Worm (Caenorhabditis elegans): ENCODE measurements around the gene dct-5.
A peak's percentile ranks its signal among the peaks of the same experiment; 100 is the strongest.

dct-5 gene

DNA sequence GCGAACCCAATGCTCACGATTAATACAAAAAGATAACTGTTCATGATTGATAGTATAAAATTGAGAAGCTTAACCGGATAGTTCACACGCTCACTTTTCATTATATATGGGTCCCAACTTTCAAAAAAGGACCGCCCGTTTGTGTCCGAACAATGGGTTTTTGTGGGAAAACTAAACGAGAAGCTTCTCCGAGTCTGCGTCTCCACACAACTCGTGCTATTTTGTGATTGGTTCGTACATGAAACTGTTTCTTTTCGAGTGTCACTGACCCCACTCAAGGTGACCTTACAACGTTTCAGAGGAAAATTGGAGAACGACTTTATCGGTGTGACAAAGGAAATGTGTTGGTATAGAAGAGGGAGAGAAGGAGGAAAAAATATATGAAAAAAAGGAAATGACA, at the start of gene dct-5:
Gene dct-5, minus strand, starts transcription at position 101 of the 400 bp plus-strand sequence.
- TF ChIP-seq nhr-237 (tag; optimal IDR thresholded peaks at IDR 0.05) (no peak), nhr-12 (tag; optimal IDR thresholded peaks at IDR 0.05) (no peak), drap-1 (GFP tag; optimal IDR thresholded peaks at IDR 0.05) (no peak), flh-1 (GFP tag; optimal IDR thresholded peaks at IDR 0.05) (no peak), mep-1 (tag; optimal IDR thresholded peaks at IDR 0.05) (no peak), ceh-83 (GFP tag; optimal IDR thresholded peaks at IDR 0.05) (no peak), tbx-8 (GFP tag; optimal IDR thresholded peaks at IDR 0.05) (no peak), lin-32 (GFP tag; optimal IDR thresholded peaks at IDR 0.05) (no peak)

ce11 chrII:5481982-5482381, 45.2 kb upstream of the dct-5 start, which contains the start of gene cal-8:
Gene cal-8 (minus strand): TSS chrII:5482041.
- TF ChIP-seq unc-62 (GFP tag; optimal IDR thresholded peaks at IDR 0.05) (no peak), cnd-1 (tag; optimal IDR thresholded peaks at IDR 0.05) (no peak), nhr-28 (tag; optimal IDR thresholded peaks at IDR 0.05) (no peak), ceh-39 (tag; optimal IDR thresholded peaks at IDR 0.05) (no peak), lin-13 (tag; optimal IDR thresholded peaks at IDR 0.05) (no peak), nhr-2 (tag; optimal IDR thresholded peaks at IDR 0.05) (no peak), nhr-237 (tag; optimal IDR thresholded peaks at IDR 0.05) (no peak), drap-1 (GFP tag; optimal IDR thresholded peaks at IDR 0.05) (no peak), sptf-1 (tag; optimal IDR thresholded peaks at IDR 0.05) (no peak), mls-2 (tag; optimal IDR thresholded peaks at IDR 0.05) (no peak)

DNA sequence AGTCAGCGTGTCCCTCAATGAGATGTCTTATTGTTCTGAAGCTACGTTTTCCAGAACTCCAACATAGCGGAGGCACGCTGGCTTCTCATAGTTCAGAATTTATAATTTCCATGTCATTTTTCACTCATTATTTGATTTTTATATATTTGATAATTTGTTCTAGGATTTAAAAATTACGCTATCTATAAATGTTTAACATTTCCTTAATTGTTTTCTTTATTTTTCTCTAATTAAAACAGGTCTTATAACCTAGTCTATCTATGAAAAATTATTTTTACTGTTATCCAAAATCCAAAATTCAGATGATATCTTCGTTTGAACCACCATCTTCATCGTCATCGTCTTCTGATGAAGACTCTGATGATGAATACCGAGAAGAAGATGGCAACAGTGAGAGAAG, 41.6 kb upstream of the dct-5 start, which contains the start of gene F56D1.1:
Gene F56D1.1, plus strand, starts transcription at position 301 of the 400 bp plus-strand sequence.
- no peak for TF ChIP-seq mep-1 (tag; optimal IDR thresholded peaks at IDR 0.05)
- TF ChIP-seq mab-5 (tag; optimal IDR thresholded peaks at IDR 0.05), result no peak
- no peak for TF ChIP-seq drap-1 (GFP tag; optimal IDR thresholded peaks at IDR 0.05)
- no peak for TF ChIP-seq nhr-28 (tag; optimal IDR thresholded peaks at IDR 0.05)
- TF ChIP-seq sem-2 (GFP tag; optimal IDR thresholded peaks at IDR 0.05), result no peak
- TF ChIP-seq nhr-12 (tag; optimal IDR thresholded peaks at IDR 0.05), result no peak
- TF ChIP-seq hlh-1 (tag; optimal IDR thresholded peaks at IDR 0.05), result no peak
- no peak for TF ChIP-seq ces-1 (GFP tag; optimal IDR thresholded peaks at IDR 0.05)
- no peak for TF ChIP-seq zip-8 (tag; optimal IDR thresholded peaks at IDR 0.05)
- TF ChIP-seq M03D4.4 (tag; optimal IDR thresholded peaks at IDR 0.05), result no peak
- TF ChIP-seq tbx-8 (GFP tag; optimal IDR thresholded peaks at IDR 0.05), result no peak
- TF ChIP-seq bed-3 (GFP tag; optimal IDR thresholded peaks at IDR 0.05), result no peak

- TF ChIP-seq unc-62 (GFP tag; optimal IDR thresholded peaks at IDR 0.05), result no peak
These were observed 38.2 kb upstream of the dct-5 start, which contains the start of gene ilcr-2 for ce11 chrII:5474946-5475345. Gene ilcr-2 (plus strand): TSS chrII:5475246.

ce11 chrII:5473946-5474423, 37.3 kb upstream of the dct-5 start, which contains the start of gene mrps-16:
Gene mrps-16 (plus strand): TSS chrII:5474373.
- no peak for TF ChIP-seq ceh-43 (GFP tag; optimal IDR thresholded peaks at IDR 0.05)
- TF ChIP-seq nhr-28 (tag; optimal IDR thresholded peaks at IDR 0.05), result no peak
- peak; percentile 42 for TF ChIP-seq lin-13 (tag; optimal IDR thresholded peaks at IDR 0.05)
- no peak for TF ChIP-seq zip-8 (tag; optimal IDR thresholded peaks at IDR 0.05)
- peak; percentile 73 for TF ChIP-seq lsy-2 (tag; optimal IDR thresholded peaks at IDR 0.05)
- TF ChIP-seq nhr-76 (tag; optimal IDR thresholded peaks at IDR 0.05), result no peak
- no peak for TF ChIP-seq blmp-1 (tag; optimal IDR thresholded peaks at IDR 0.05)
- TF ChIP-seq elt-1 (tag; optimal IDR thresholded peaks at IDR 0.05; ENCODE audit: borderline replicate concordance, insufficient read depth), result no peak
- TF ChIP-seq elt-3 (tag; optimal IDR thresholded peaks at IDR 0.05), result no peak
- TF ChIP-seq ces-1 (GFP tag; optimal IDR thresholded peaks at IDR 0.05), result peak; percentile 84
- TF ChIP-seq nhr-237 (tag; optimal IDR thresholded peaks at IDR 0.05), result peak; percentile 34
- TF ChIP-seq bed-3 (GFP tag; optimal IDR thresholded peaks at IDR 0.05), result no peak
- TF ChIP-seq cnd-1 (tag; optimal IDR thresholded peaks at IDR 0.05), result no peak
- peak; percentile 11 for TF ChIP-seq mep-1 (tag; optimal IDR thresholded peaks at IDR 0.05)
- no peak for TF ChIP-seq lin-32 (GFP tag; optimal IDR thresholded peaks at IDR 0.05)
